Worm (Caenorhabditis elegans): Measurements from ENCODE around the gene H41C03.3.

The H41C03.3 gene

ce11 chrII:5816346-5816745 is 29.2 kb upstream of the H41C03.3 start, which contains the start of gene ZK1248.20:
Gene ZK1248.20 (plus strand): TSS chrII:5816646.
- no peak for TF ChIP-seq cog-1 (tag; optimal IDR thresholded peaks at IDR 0.05)

- TF ChIP-seq flt-1 (GFP tag; IDR thresholded peaks at IDR 0.05) (no peak), med-1 (GFP tag; optimal IDR thresholded peaks at IDR 0.05; ENCODE audit: insufficient read depth) (no peak), cog-1 (tag; optimal IDR thresholded peaks at IDR 0.05) (no peak), ztf-23 (GFP tag; IDR thresholded peaks at IDR 0.05) (no peak), ztf-29 (GFP tag; IDR thresholded peaks at IDR 0.05) (no peak), klf-2 (GFP tag; conservative IDR thresholded peaks at IDR 0.05) (no peak), ref-1 (GFP tag; conservative IDR thresholded peaks at IDR 0.05) (no peak), T22C8.4 (GFP tag; IDR thresholded peaks at IDR 0.05) (no peak), tab-1 (GFP tag; IDR thresholded peaks at IDR 0.05) (no peak)
Measured at ce11 chrII:5818298-5818697, 27.3 kb upstream of the H41C03.3 start, which contains the start of gene ZK1248.4. Gene ZK1248.4 (plus strand): TSS chrII:5818598.

- TF ChIP-seq cog-1 (tag; optimal IDR thresholded peaks at IDR 0.05) (no peak), ztf-23 (GFP tag; IDR thresholded peaks at IDR 0.05) (0 out of 2 replicates have a peak, but pooled peaks have one; percentile 48), tab-1 (GFP tag; IDR thresholded peaks at IDR 0.05) (no peak), klf-2 (GFP tag; conservative IDR thresholded peaks at IDR 0.05) (no peak), med-1 (GFP tag; optimal IDR thresholded peaks at IDR 0.05; ENCODE audit: insufficient read depth) (no peak), flt-1 (GFP tag; IDR thresholded peaks at IDR 0.05) (peak; percentile 52; the same call in 1 of the 2 replicates), T22C8.4 (GFP tag; IDR thresholded peaks at IDR 0.05) (no peak), ref-1 (GFP tag; conservative IDR thresholded peaks at IDR 0.05) (no peak), ztf-29 (GFP tag; IDR thresholded peaks at IDR 0.05) (no peak)
Measured at ce11 chrII:5819655-5820054, 25.9 kb upstream of the H41C03.3 start.

ce11 chrII:5820282-5820762 is 25.3 kb upstream of the H41C03.3 start, which contains the start of gene ehs-1:
Gene ehs-1 (plus strand): TSS chrII:5820712.
- TF ChIP-seq klf-2 (GFP tag; conservative IDR thresholded peaks at IDR 0.05) (no peak), flt-1 (GFP tag; IDR thresholded peaks at IDR 0.05) (no peak), ztf-23 (GFP tag; IDR thresholded peaks at IDR 0.05) (no peak), cog-1 (tag; optimal IDR thresholded peaks at IDR 0.05) (no peak), T22C8.4 (GFP tag; IDR thresholded peaks at IDR 0.05) (no peak), tab-1 (GFP tag; IDR thresholded peaks at IDR 0.05) (no peak), ztf-29 (GFP tag; IDR thresholded peaks at IDR 0.05) (no peak), ref-1 (GFP tag; conservative IDR thresholded peaks at IDR 0.05) (no peak), med-1 (GFP tag; optimal IDR thresholded peaks at IDR 0.05; ENCODE audit: insufficient read depth) (no peak)

- no peak for TF ChIP-seq klf-2 (GFP tag; conservative IDR thresholded peaks at IDR 0.05)
- TF ChIP-seq med-1 (GFP tag; optimal IDR thresholded peaks at IDR 0.05; ENCODE audit: insufficient read depth): no peak
- no peak for TF ChIP-seq T22C8.4 (GFP tag; IDR thresholded peaks at IDR 0.05)
- TF ChIP-seq ref-1 (GFP tag; conservative IDR thresholded peaks at IDR 0.05): no peak
- no peak for TF ChIP-seq ztf-29 (GFP tag; IDR thresholded peaks at IDR 0.05)
- no peak for TF ChIP-seq tab-1 (GFP tag; IDR thresholded peaks at IDR 0.05)
- no peak for TF ChIP-seq flt-1 (GFP tag; IDR thresholded peaks at IDR 0.05)
- no peak for TF ChIP-seq ztf-23 (GFP tag; IDR thresholded peaks at IDR 0.05)
- TF ChIP-seq cog-1 (tag; optimal IDR thresholded peaks at IDR 0.05): no peak
Measured at ce11 chrII:5827364-5827763, 18.2 kb upstream of the H41C03.3 start, which contains the start of gene tbc-2. Gene tbc-2 (minus strand): TSS chrII:5827443.

ce11 chrII:5828486-5828885 is 17.1 kb upstream of the H41C03.3 start, which contains the start of gene ZK1248.11:
Gene ZK1248.11 (minus strand): TSS chrII:5828586.
- TF ChIP-seq ref-1 (GFP tag; conservative IDR thresholded peaks at IDR 0.05) (no peak), med-1 (GFP tag; optimal IDR thresholded peaks at IDR 0.05; ENCODE audit: insufficient read depth) (no peak), ztf-29 (GFP tag; IDR thresholded peaks at IDR 0.05) (no peak), ztf-23 (GFP tag; IDR thresholded peaks at IDR 0.05) (no peak), tab-1 (GFP tag; IDR thresholded peaks at IDR 0.05) (no peak), flt-1 (GFP tag; IDR thresholded peaks at IDR 0.05) (no peak), cog-1 (tag; optimal IDR thresholded peaks at IDR 0.05) (no peak), klf-2 (GFP tag; conservative IDR thresholded peaks at IDR 0.05) (no peak), T22C8.4 (GFP tag; IDR thresholded peaks at IDR 0.05) (no peak)

ce11 chrII:5829940-5830424 is 15.6 kb upstream of the H41C03.3 start, which contains the start of gene col-74:
Gene col-74 (plus strand): TSS chrII:5830374.
- no peak for TF ChIP-seq T22C8.4 (GFP tag; IDR thresholded peaks at IDR 0.05)
- TF ChIP-seq tab-1 (GFP tag; IDR thresholded peaks at IDR 0.05): no peak
- TF ChIP-seq cog-1 (tag; optimal IDR thresholded peaks at IDR 0.05): no peak
- TF ChIP-seq ztf-29 (GFP tag; IDR thresholded peaks at IDR 0.05): no peak
- TF ChIP-seq klf-2 (GFP tag; conservative IDR thresholded peaks at IDR 0.05): no peak
- TF ChIP-seq flt-1 (GFP tag; IDR thresholded peaks at IDR 0.05): no peak
- no peak for TF ChIP-seq ztf-23 (GFP tag; IDR thresholded peaks at IDR 0.05)
- TF ChIP-seq med-1 (GFP tag; optimal IDR thresholded peaks at IDR 0.05; ENCODE audit: insufficient read depth): no peak
- TF ChIP-seq ref-1 (GFP tag; conservative IDR thresholded peaks at IDR 0.05): no peak

- TF ChIP-seq flt-1 (GFP tag; IDR thresholded peaks at IDR 0.05): no peak
- TF ChIP-seq klf-2 (GFP tag; conservative IDR thresholded peaks at IDR 0.05): no peak
- TF ChIP-seq T22C8.4 (GFP tag; IDR thresholded peaks at IDR 0.05): no peak
- TF ChIP-seq ztf-23 (GFP tag; IDR thresholded peaks at IDR 0.05): no peak
- no peak for TF ChIP-seq med-1 (GFP tag; optimal IDR thresholded peaks at IDR 0.05; ENCODE audit: insufficient read depth)
- TF ChIP-seq ref-1 (GFP tag; conservative IDR thresholded peaks at IDR 0.05): no peak
Measured at ce11 chrII:5831373-5831772, 14.2 kb upstream of the H41C03.3 start.

ce11 chrII:5833136-5833535 is 12.4 kb upstream of the H41C03.3 start, which contains the start of gene gtap-1:
Gene gtap-1 (minus strand): TSS chrII:5833236.
- TF ChIP-seq ref-1 (GFP tag; conservative IDR thresholded peaks at IDR 0.05) (no peak), cog-1 (tag; optimal IDR thresholded peaks at IDR 0.05) (no peak), ztf-29 (GFP tag; IDR thresholded peaks at IDR 0.05) (no peak), klf-2 (GFP tag; conservative IDR thresholded peaks at IDR 0.05) (no peak), med-1 (GFP tag; optimal IDR thresholded peaks at IDR 0.05; ENCODE audit: insufficient read depth) (no peak), tab-1 (GFP tag; IDR thresholded peaks at IDR 0.05) (no peak), ztf-23 (GFP tag; IDR thresholded peaks at IDR 0.05) (no peak), flt-1 (GFP tag; IDR thresholded peaks at IDR 0.05) (no peak), T22C8.4 (GFP tag; IDR thresholded peaks at IDR 0.05) (no peak)

All from whole organism, midembryonic.